Fruit fly (Drosophila melanogaster) whole organism, pupa: Measurements from ENCODE around the gene CG6398.
"Not testable (repeated sequence)": the region's sequence is repeated elsewhere in the genome, so short reads cannot be mapped to it uniquely, and the experiment has no call there.

Experiments used
- CG10348 ChIP-seq: fragments of 200-800 bp; sonication (Bioruptor generic); IDR thresholded peaks from 2 replicates; pipeline ENCODE4 v1.3.6; 2022; ENCODE audit warnings: missing biosample characterization, missing genetic modification characterization
- CG12605 ChIP-seq: fragments of 200-800 bp; sonication (Bioruptor generic); IDR thresholded peaks from 2 replicates; pipeline ENCODE4 v1.3.6; 2022; ENCODE audit warnings: missing biosample characterization, missing genetic modification characterization
- CG13204 ChIP-seq: fragments of 200-800 bp; sonication (Bioruptor generic); optimal IDR thresholded peaks from 2 replicates; lab custom pipeline; 2018; ENCODE audit warnings: missing biosample characterization, mild to moderate bottlenecking, missing genetic modification characterization, moderate library complexity
- CG14655 ChIP-seq: fragments of 200-800 bp; sonication (Bioruptor generic); optimal IDR thresholded peaks from 3 replicates; lab custom pipeline; 2017; ENCODE audit warnings: mild to moderate bottlenecking, missing biosample characterization, missing genetic modification reagents, missing genetic modification characterization
- CG15710 ChIP-seq: fragments of 200-800 bp; sonication (Bioruptor generic); optimal IDR thresholded peaks from 2 replicates; lab custom pipeline; 2018; ENCODE audit warnings: missing biosample characterization, mild to moderate bottlenecking, missing genetic modification characterization, moderate library complexity
- CG17806 ChIP-seq: fragments of 200-800 bp; sonication (Bioruptor generic); optimal IDR thresholded peaks from 2 replicates; lab custom pipeline; 2018; ENCODE audit warnings: missing biosample characterization, mild to moderate bottlenecking, missing genetic modification characterization, moderate library complexity
- CG32121 ChIP-seq: fragments of 200-800 bp; sonication (Bioruptor generic); IDR thresholded peaks from 2 replicates; pipeline ENCODE4 v1.3.6; 2022; ENCODE audit warnings: missing biosample characterization, missing genetic modification characterization
- CG34367 ChIP-seq: fragments of 200-800 bp; sonication (Bioruptor generic); optimal IDR thresholded peaks from 2 replicates; lab custom pipeline; 2018; ENCODE audit warnings: missing biosample characterization, mild to moderate bottlenecking, missing genetic modification characterization
- CG4496 ChIP-seq: fragments of 200-800 bp; sonication (Bioruptor generic); IDR thresholded peaks from 3 replicates; pipeline ENCODE4 v1.3.6; 2022; ENCODE audit warnings: missing biosample characterization, missing genetic modification characterization
- CG8159 ChIP-seq: fragments of 200-800 bp; sonication (Bioruptor generic); optimal IDR thresholded peaks from 3 replicates; lab custom pipeline; 2018; ENCODE audit warnings: missing biosample characterization, mild to moderate bottlenecking, missing genetic modification characterization, moderate library complexity
- CG8301 ChIP-seq: fragments of 200-800 bp; sonication (Bioruptor generic); optimal IDR thresholded peaks from 2 replicates; lab custom pipeline; 2018; ENCODE audit warnings: missing biosample characterization, mild to moderate bottlenecking, missing genetic modification characterization
- CG9948 ChIP-seq: fragments of 200-800 bp; sonication (Bioruptor generic); optimal IDR thresholded peaks from 2 replicates; lab custom pipeline; 2018; ENCODE audit warnings: missing biosample characterization, mild to moderate bottlenecking, missing genetic modification characterization, moderate library complexity
- D1 ChIP-seq: fragments of 200-800 bp; sonication (Bioruptor generic); optimal IDR thresholded peaks from 2 replicates; lab custom pipeline; 2018; ENCODE audit warnings: missing biosample characterization, mild to moderate bottlenecking, missing genetic modification characterization, moderate library complexity
- EcR ChIP-seq: fragments of 200-800 bp; sonication (Bioruptor generic); optimal IDR thresholded peaks from 3 replicates; lab custom pipeline; 2019; ENCODE audit warnings: missing biosample characterization, missing genetic modification characterization, mild to moderate bottlenecking, moderate library complexity, missing genetic modification reagents
- Ets98B ChIP-seq: fragments of 200-800 bp; sonication (Bioruptor generic); IDR thresholded peaks from 2 replicates; pipeline ENCODE4 v1.3.6; 2022; ENCODE audit warnings: missing biosample characterization, missing genetic modification characterization
- Pif1A ChIP-seq: fragments of 200-800 bp; sonication (Bioruptor generic); optimal IDR thresholded peaks from 3 replicates; lab custom pipeline; 2016; ENCODE audit warnings: missing biosample characterization, missing genetic modification characterization
- Pif1B ChIP-seq: fragments of 200-800 bp; sonication (Bioruptor generic); optimal IDR thresholded peaks from 3 replicates; lab custom pipeline; 2016; ENCODE audit warnings: missing biosample characterization, missing genetic modification characterization
- Snoo ChIP-seq: fragments of 200-800 bp; sonication (Bioruptor generic); optimal IDR thresholded peaks from 3 replicates; lab custom pipeline; 2017; ENCODE audit warnings: missing biosample characterization, mild to moderate bottlenecking, missing genetic modification characterization, inconsistent platforms
- fd96Ca ChIP-seq: fragments of 200-800 bp; sonication (Bioruptor generic); IDR thresholded peaks from 3 replicates; pipeline ENCODE4 v1.3.6; 2022; ENCODE audit warnings: missing biosample characterization, missing genetic modification characterization
- gl ChIP-seq: fragments of 200-800 bp; sonication (Bioruptor generic); optimal IDR thresholded peaks from 2 replicates; lab custom pipeline; 2018; ENCODE audit warnings: missing biosample characterization, mild to moderate bottlenecking, missing genetic modification characterization
- rn ChIP-seq: fragments of 200-800 bp; sonication (Bioruptor generic); IDR thresholded peaks from 2 replicates; pipeline ENCODE4 v1.3.6; 2022; ENCODE audit warnings: missing biosample characterization, missing genetic modification characterization

CG6398 gene

dm6 chrX:17886449-17887207 lies 56.0 kb downstream of the CG6398 start:
- TF ChIP-seq CG34367 (tag; lab: Kevin White, UChicago) = peak; percentile 61
- TF ChIP-seq CG13204 (GFP tag; lab: Kevin White, UChicago) = peak; percentile 84
- peak; percentile 69 for TF ChIP-seq EcR (GFP tag; lab: Kevin White, UChicago)
- TF ChIP-seq gl (tag; lab: Kevin White, UChicago) = peak; percentile 84
- peak; percentile 46 for TF ChIP-seq CG9948 (tag; lab: Kevin White, UChicago)
- peak; percentile 69 for TF ChIP-seq CG8301
- TF ChIP-seq CG10348 (GFP tag; lab: Robert Waterston, UW) = no peak
- peak; percentile 43 for TF ChIP-seq CG17806 (tag; lab: Kevin White, UChicago)
- TF ChIP-seq CG32121 = 0 out of 2 replicates have a peak, but pooled peaks have one; percentile 26
- no peak for TF ChIP-seq Ets98B (GFP tag; lab: Robert Waterston, UW)
- TF ChIP-seq rn (GFP tag; lab: Robert Waterston, UW) = no peak
- peak; percentile 61 for TF ChIP-seq CG15710 (tag; lab: Kevin White, UChicago)
- peak; percentile 26 for TF ChIP-seq Snoo (tag; lab: Kevin White, UChicago)
- TF ChIP-seq CG4496 = peak; percentile 70; the same call in 2 of the 3 replicates
- peak; percentile 62 for TF ChIP-seq CG12605 (GFP tag; lab: Robert Waterston, UW)
- peak; percentile 57 for TF ChIP-seq Pif1A (GFP tag; lab: Kevin White, UChicago)
- TF ChIP-seq CG14655 (GFP tag; lab: Kevin White, UChicago) = peak; percentile 83
- peak; percentile 4 for TF ChIP-seq D1 (tag; lab: Kevin White, UChicago)
- TF ChIP-seq fd96Ca (GFP tag; lab: Robert Waterston, UW) = peak; percentile 62; the same call in 1 of the 3 replicates
- TF ChIP-seq Pif1B (GFP tag; lab: Kevin White, UChicago) = peak; percentile 28
- TF ChIP-seq CG8159 = peak; percentile 68

dm6 chrX:17887208-17887627 lies 56.6 kb downstream of the CG6398 start, which contains the start of gene mnb:
mnb (minus strand) TSS chrX:17887222.
- TF ChIP-seq CG17806 (tag; lab: Kevin White, UChicago) (no peak), CG12605 (GFP tag; lab: Robert Waterston, UW) (no peak), Pif1A (GFP tag; lab: Kevin White, UChicago) (no peak), CG4496 (no peak), Pif1B (GFP tag; lab: Kevin White, UChicago) (no peak), CG15710 (tag; lab: Kevin White, UChicago) (no peak), CG8301 (no peak), CG32121 (no peak), CG9948 (tag; lab: Kevin White, UChicago) (no peak), rn (GFP tag; lab: Robert Waterston, UW) (no peak), gl (tag; lab: Kevin White, UChicago) (no peak), fd96Ca (GFP tag; lab: Robert Waterston, UW) (no peak), CG13204 (GFP tag; lab: Kevin White, UChicago) (no peak), CG10348 (GFP tag; lab: Robert Waterston, UW) (no peak), Snoo (tag; lab: Kevin White, UChicago) (no peak), CG8159 (no peak), EcR (GFP tag; lab: Kevin White, UChicago) (no peak), CG14655 (GFP tag; lab: Kevin White, UChicago) (no peak), D1 (tag; lab: Kevin White, UChicago) (no peak), Ets98B (GFP tag; lab: Robert Waterston, UW) (no peak)

- TF ChIP-seq rn (GFP tag; lab: Robert Waterston, UW) (no peak), CG13204 (GFP tag; lab: Kevin White, UChicago) (no peak), gl (tag; lab: Kevin White, UChicago) (no peak), CG8159 (no peak), Snoo (tag; lab: Kevin White, UChicago) (no peak)
Measured at dm6 chrX:17887877-17888276, 57.2 kb downstream of the CG6398 start, which contains the start of gene CG6788. CG6788 (plus strand) TSS chrX:17888177.

dm6 chrX:17889247-17889646 lies 58.6 kb downstream of the CG6398 start, which contains the start of gene Gss1:
Gss1 (plus strand) TSS chrX:17889547.
- not testable (repeated sequence) for TF ChIP-seq CG15710 (tag; lab: Kevin White, UChicago); CG8301; CG10348 (GFP tag; lab: Robert Waterston, UW)
